Worm (Caenorhabditis elegans) whole organism, L3 larva: ENCODE data around the gene pst-1.
A peak's percentile ranks its signal among the peaks of the same experiment; 100 is the strongest.

Experiments
- R02D3.7 ChIP-seq: fragments of 150-350 bp; optimal IDR thresholded peaks from 2 replicates; lab custom pipeline; 2014; ENCODE audit warnings: missing biosample characterization, missing genetic modification characterization
- ZK546.5 ChIP-seq: sonication (generic microtip); optimal IDR thresholded peaks from 2 replicates; lab custom pipeline; 2017; ENCODE audit warnings: missing biosample characterization, missing genetic modification characterization
- aly-2 ChIP-seq: fragments of 150-350 bp; optimal IDR thresholded peaks from 2 replicates; lab custom pipeline; 2014; ENCODE audit warnings: missing biosample characterization, missing genetic modification characterization
- ama-1 ChIP-seq: fragments of 150-350 bp; optimal IDR thresholded peaks from 2 replicates; lab custom pipeline; 2018
- ceh-28 ChIP-seq: fragments of 150-350 bp; optimal IDR thresholded peaks from 2 replicates; lab custom pipeline; 2014; ENCODE audit warnings: missing biosample characterization, missing genetic modification reagents, missing genetic modification characterization
- ceh-9 ChIP-seq: sonication (generic microtip); optimal IDR thresholded peaks from 2 replicates; lab custom pipeline; 2018; ENCODE audit warnings: missing biosample characterization, missing genetic modification characterization
- elt-1 ChIP-seq: fragments of 150-350 bp; optimal IDR thresholded peaks from 2 replicates; lab custom pipeline; 2014; ENCODE audit warnings: missing biosample characterization, missing genetic modification characterization
- elt-2 ChIP-seq: sonication (generic microtip); optimal IDR thresholded peaks from 2 replicates; lab custom pipeline; 2016; ENCODE audit warnings: missing genetic modification reagents, mild to moderate bottlenecking, missing genetic modification characterization, missing compliant biosample characterization
- fkh-10 ChIP-seq: sonication (generic microtip); optimal IDR thresholded peaks from 2 replicates; lab custom pipeline; 2017; ENCODE audit warnings: missing biosample characterization, missing genetic modification reagents, missing genetic modification characterization
- fos-1 ChIP-seq: fragments of 150-350 bp; optimal IDR thresholded peaks from 2 replicates; lab custom pipeline; 2014; ENCODE audit warnings: missing biosample characterization, missing genetic modification characterization
- hmg-11 ChIP-seq: sonication (generic microtip); optimal IDR thresholded peaks from 2 replicates; lab custom pipeline; 2016; ENCODE audit warnings: missing genetic modification characterization, missing compliant biosample characterization
- jun-1 ChIP-seq: fragments of 150-350 bp; optimal IDR thresholded peaks from 2 replicates; lab custom pipeline; 2014; ENCODE audit warnings: missing biosample characterization, missing genetic modification reagents, missing genetic modification characterization
- lin-15B ChIP-seq: fragments of 150-350 bp; optimal IDR thresholded peaks from 2 replicates; lab custom pipeline; 2014; ENCODE audit warnings: missing biosample characterization, missing genetic modification characterization
- lin-39 ChIP-seq: fragments of 150-350 bp; optimal IDR thresholded peaks from 2 replicates; lab custom pipeline; 2018; ENCODE audit warnings: missing biosample characterization, missing genetic modification reagents, missing genetic modification characterization
- lsy-12 ChIP-seq: sonication (generic microtip); optimal IDR thresholded peaks from 2 replicates; lab custom pipeline; 2016; ENCODE audit warnings: mild to moderate bottlenecking, missing genetic modification characterization, missing compliant biosample characterization
- mdl-1 ChIP-seq: fragments of 150-350 bp; optimal IDR thresholded peaks from 2 replicates; lab custom pipeline; 2014; ENCODE audit warnings: missing biosample characterization, missing genetic modification characterization
- mml-1 ChIP-seq: fragments of 150-350 bp; sonication (generic microtip); optimal IDR thresholded peaks from 3 replicates; lab custom pipeline; 2014; ENCODE audit warnings: missing biosample characterization, missing genetic modification characterization
- nfya-1 ChIP-seq: sonication (generic microtip); optimal IDR thresholded peaks from 2 replicates; lab custom pipeline; 2017; ENCODE audit warnings: missing genetic modification characterization, mild to moderate bottlenecking, missing compliant biosample characterization, antibody characterized with exemption, moderate library complexity; ENCODE audit not compliant: insufficient read depth
- nhr-11 ChIP-seq: fragments of 150-350 bp; optimal IDR thresholded peaks from 2 replicates; lab custom pipeline; 2014; ENCODE audit warnings: missing biosample characterization, missing genetic modification characterization
- nhr-23 ChIP-seq: fragments of 150-350 bp; optimal IDR thresholded peaks from 2 replicates; lab custom pipeline; 2014; ENCODE audit warnings: missing biosample characterization, missing genetic modification reagents, missing genetic modification characterization
- nhr-28 ChIP-seq: fragments of 150-350 bp; optimal IDR thresholded peaks from 2 replicates; lab custom pipeline; 2014; ENCODE audit warnings: missing biosample characterization, missing genetic modification characterization
- nhr-43 ChIP-seq: sonication (generic microtip); optimal IDR thresholded peaks from 2 replicates; lab custom pipeline; 2016; ENCODE audit warnings: mild to moderate bottlenecking, missing genetic modification characterization, missing compliant biosample characterization; ENCODE audit not compliant: poor library complexity, severe bottlenecking
- nhr-67 ChIP-seq: fragments of 150-350 bp; optimal IDR thresholded peaks from 2 replicates; lab custom pipeline; 2014; ENCODE audit warnings: missing biosample characterization, missing genetic modification characterization
- nhr-77 ChIP-seq: fragments of 150-350 bp; optimal IDR thresholded peaks from 2 replicates; lab custom pipeline; 2014; ENCODE audit warnings: missing biosample characterization, missing genetic modification characterization
- pha-4 ChIP-seq: fragments of 150-350 bp; optimal IDR thresholded peaks from 2 replicates; lab custom pipeline; 2014; ENCODE audit warnings: missing biosample characterization, missing genetic modification reagents, missing genetic modification characterization
- pqm-1 ChIP-seq: fragments of 150-350 bp; optimal IDR thresholded peaks from 2 replicates; lab custom pipeline; 2017; ENCODE audit warnings: missing biosample characterization, missing genetic modification characterization, inconsistent platforms
- skn-1 ChIP-seq: fragments of 150-350 bp; optimal IDR thresholded peaks from 2 replicates; lab custom pipeline; 2014; ENCODE audit warnings: missing biosample characterization, missing genetic modification characterization
- snpc-4 ChIP-seq: fragments of 150-350 bp; optimal IDR thresholded peaks from 2 replicates; lab custom pipeline; 2014; ENCODE audit warnings: missing biosample characterization, missing genetic modification characterization
- unc-62 ChIP-seq: fragments of 150-350 bp; sonication (generic microtip); optimal IDR thresholded peaks from 4 replicates; lab custom pipeline; 2014; ENCODE audit warnings: missing biosample characterization, missing genetic modification reagents, missing genetic modification characterization
- zag-1 ChIP-seq: fragments of 150-350 bp; optimal IDR thresholded peaks from 2 replicates; lab custom pipeline; 2014; ENCODE audit warnings: missing biosample characterization, missing genetic modification characterization
- ztf-11 ChIP-seq: fragments of 150-350 bp; optimal IDR thresholded peaks from 2 replicates; lab custom pipeline; 2014; ENCODE audit warnings: missing biosample characterization, missing genetic modification characterization
- ztf-4 ChIP-seq: fragments of 150-350 bp; optimal IDR thresholded peaks from 2 replicates; lab custom pipeline; 2014; ENCODE audit warnings: missing biosample characterization, missing genetic modification characterization

pst-1 gene

DNA sequence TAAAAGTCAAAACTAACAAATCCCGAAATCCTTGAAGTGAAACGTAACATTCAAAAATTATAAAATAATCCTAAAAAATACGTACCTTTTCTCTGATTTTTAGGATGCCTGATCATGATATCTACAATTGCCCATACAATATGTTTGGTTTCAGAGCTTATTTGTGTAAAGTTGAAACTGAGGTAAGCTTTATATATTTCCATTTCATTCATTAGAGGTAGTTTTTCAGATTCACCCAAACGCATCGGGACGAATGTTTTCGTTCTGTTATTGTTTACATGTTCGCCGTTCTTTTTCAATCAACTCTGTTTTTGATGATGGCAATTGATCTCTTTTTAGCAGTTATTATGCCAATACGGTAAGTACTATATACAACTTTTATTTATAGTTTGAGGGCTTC, 15.3 kb upstream of the pst-1 start:
- TF ChIP-seq lsy-12 (tag; lab: Kevin White, UChicago) (no peak), nhr-43 (tag; lab: Kevin White, UChicago) (no peak), zag-1 (tag; lab: Kevin White, UChicago) (no peak), ztf-11 (tag; lab: Kevin White, UChicago) (no peak), nhr-11 (tag; lab: Kevin White, UChicago) (no peak), mml-1 (tag; lab: Kevin White, UChicago) (no peak), skn-1 (tag; lab: Kevin White, UChicago) (no peak), ceh-28 (tag; lab: Kevin White, UChicago) (no peak), nhr-67 (tag; lab: Kevin White, UChicago) (no peak), lin-15B (tag; lab: Kevin White, UChicago) (no peak), snpc-4 (tag; lab: Kevin White, UChicago) (no peak), nhr-77 (tag; lab: Kevin White, UChicago) (no peak), hmg-11 (tag; lab: Kevin White, UChicago) (no peak), nhr-28 (tag; lab: Kevin White, UChicago) (no peak), fkh-10 (GFP tag; lab: Kevin White, UChicago) (no peak)

DNA sequence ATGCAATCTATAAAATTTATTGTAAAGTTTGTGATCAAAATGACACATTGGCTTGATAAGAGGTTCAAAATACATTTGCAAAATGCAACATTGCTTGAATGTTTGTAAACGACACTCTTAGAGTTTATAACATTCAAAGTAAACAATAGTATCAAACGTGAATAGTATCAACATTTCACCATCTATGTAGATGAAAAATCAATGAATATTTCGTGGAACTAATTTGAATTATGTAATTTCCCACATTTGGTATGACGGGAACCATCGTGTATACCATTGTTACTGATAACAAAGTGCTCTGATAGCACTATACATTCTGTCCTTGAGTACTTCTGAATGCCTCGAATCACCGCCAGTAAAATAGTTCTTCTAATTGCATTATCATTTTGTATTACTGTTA, 12.7 kb upstream of the pst-1 start, which contains the start of gene galt-1:
Gene galt-1, plus strand, starts transcription at position 318 of the 400 bp plus-strand sequence.
- no peak for TF ChIP-seq ceh-9 (tag; lab: Kevin White, UChicago)
- TF ChIP-seq elt-2 (tag; lab: Kevin White, UChicago) = peak; percentile 77
- peak; percentile 34 for TF ChIP-seq pqm-1
- TF ChIP-seq pha-4 (tag; lab: Kevin White, UChicago) = peak; percentile 15

DNA sequence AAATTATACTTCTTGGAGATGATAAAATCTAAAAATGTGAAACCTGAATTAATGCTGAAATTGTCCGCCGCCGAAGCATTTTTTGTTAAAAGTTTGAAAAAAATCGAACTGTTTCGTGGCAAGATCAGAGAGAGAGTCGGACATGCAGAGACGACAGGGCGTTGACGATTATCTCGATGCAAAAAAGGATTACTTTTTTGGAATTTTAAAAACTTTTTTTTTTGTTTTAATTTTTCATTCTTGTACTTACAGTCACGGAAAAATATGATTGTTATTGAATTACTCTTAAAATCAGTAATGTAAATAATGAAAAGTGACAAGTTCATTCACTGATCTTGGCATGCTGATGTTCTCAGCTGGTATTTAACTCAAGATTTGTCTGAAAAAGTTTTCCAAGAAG, 6.6 kb upstream of the pst-1 start, which contains the start of the genes M03F8.5 and M03F8.7:
Gene M03F8.5, minus strand, starts transcription at position 101 of the 400 bp plus-strand sequence.
Gene M03F8.7, plus strand, starts transcription at position 249 of the 400 bp plus-strand sequence.
- TF ChIP-seq ZK546.5 (tag; lab: Kevin White, UChicago) (no peak), unc-62 (GFP tag; lab: Kevin White, UChicago) (no peak), lin-39 (tag; lab: Kevin White, UChicago) (no peak)

DNA sequence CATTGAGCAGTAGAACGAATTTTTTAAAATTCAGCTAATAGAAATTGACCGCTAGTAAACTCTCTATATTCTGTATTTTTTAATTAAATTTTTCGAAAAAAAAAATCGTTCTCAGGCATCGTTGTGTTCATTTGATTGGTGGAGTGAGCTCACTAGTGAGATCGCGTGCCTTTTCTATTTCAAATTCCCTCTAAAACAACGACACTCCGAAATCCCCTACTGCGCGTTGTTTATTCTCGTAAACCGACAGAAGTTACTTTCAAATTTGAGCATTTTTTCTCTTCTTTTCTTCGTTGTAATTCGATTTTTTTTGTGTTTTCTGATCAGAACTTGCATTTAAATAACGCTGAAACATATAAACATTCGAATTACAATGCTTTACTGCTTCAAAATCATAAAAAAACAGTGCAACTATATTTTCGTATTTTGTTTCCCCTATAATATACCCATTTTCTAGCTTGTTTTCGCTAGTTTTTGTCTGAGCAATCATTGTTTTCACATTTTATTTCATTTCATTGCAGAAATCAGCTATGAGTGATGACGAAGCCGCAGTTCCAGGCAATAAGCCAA, 3.7 kb upstream of the pst-1 start, which contains the start of gene syf-3:
Gene syf-3, plus strand, starts transcription at position 520 of the 570 bp plus-strand sequence.
- TF ChIP-seq lin-15B (tag; lab: Kevin White, UChicago) = peak; percentile 41
- TF ChIP-seq nfya-1 (tag; lab: Kevin White, UChicago) = peak; percentile 52
- TF ChIP-seq ztf-4 (tag; lab: Kevin White, UChicago) = no peak
- TF ChIP-seq R02D3.7 = peak; percentile 83
- peak; percentile 69 for TF ChIP-seq hmg-11 (tag; lab: Kevin White, UChicago)
- TF ChIP-seq pha-4 (tag; lab: Kevin White, UChicago) = peak; percentile 63
- no peak for TF ChIP-seq ama-1 (lab: Kevin White, UChicago)
- TF ChIP-seq jun-1 (tag; lab: Kevin White, UChicago) = peak; percentile 7

DNA sequence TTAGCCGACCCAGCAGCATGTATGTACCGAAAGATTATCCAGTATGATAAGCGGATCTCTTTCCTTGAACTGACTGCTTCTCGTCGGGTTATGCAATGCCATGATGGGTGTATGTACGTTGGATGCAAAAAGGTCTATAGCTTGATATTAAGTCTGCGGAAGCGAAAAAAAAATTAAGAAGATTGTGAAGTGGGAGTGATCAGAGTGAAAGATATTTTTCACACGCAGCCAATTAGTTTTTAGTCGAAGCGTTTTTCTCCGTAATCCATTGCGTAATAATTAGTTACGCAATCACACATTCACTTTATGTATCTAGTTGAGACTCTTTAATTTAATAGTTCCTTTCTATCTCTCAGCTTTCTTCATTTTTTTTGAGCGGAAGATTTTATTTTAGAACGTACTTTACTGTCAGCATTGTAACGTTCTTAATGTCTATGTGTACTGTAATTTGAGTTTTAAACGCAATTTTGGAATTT, 6.4 kb downstream of the pst-1 start:
- TF ChIP-seq elt-1 (tag; lab: Kevin White, UChicago) (peak; percentile 7), zag-1 (tag; lab: Kevin White, UChicago) (no peak)

DNA sequence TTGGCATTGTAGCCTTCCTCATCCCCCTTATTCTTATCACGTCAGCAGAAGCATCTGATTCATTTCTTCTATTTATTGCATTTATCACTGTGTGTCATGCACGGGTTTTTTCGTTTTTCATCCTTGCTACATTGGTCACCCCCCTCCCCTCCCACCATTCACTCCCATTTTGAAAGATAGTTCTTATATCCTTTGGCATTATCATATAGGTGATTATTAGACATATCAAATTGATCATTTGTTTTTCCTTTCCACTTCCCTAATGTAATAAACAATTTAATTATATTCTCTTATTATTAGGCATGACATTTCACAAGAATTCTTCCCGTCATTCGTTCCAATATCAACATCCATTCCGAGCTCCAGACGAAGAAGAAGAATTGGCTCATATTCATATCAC, 7.9 kb downstream of the pst-1 start, which contains the start of gene M03F8.1:
Gene M03F8.1, plus strand, starts transcription at position 301 of the 400 bp plus-strand sequence.
- TF ChIP-seq nfya-1 (tag; lab: Kevin White, UChicago) (no peak), unc-62 (GFP tag; lab: Kevin White, UChicago) (no peak), zag-1 (tag; lab: Kevin White, UChicago) (no peak), aly-2 (tag; lab: Kevin White, UChicago) (no peak), fos-1 (no peak), mdl-1 (tag; lab: Kevin White, UChicago) (no peak), nhr-23 (tag; lab: Kevin White, UChicago) (no peak), ztf-4 (tag; lab: Kevin White, UChicago) (no peak)
